Worm (Caenorhabditis elegans): ENCODE data around the gene cla-1.

- TF ChIP-seq nhr-237 (tag; optimal IDR thresholded peaks at IDR 0.05) (no peak), mep-1 (tag; optimal IDR thresholded peaks at IDR 0.05) (no peak), nhr-12 (tag; optimal IDR thresholded peaks at IDR 0.05) (no peak), lin-13 (tag; optimal IDR thresholded peaks at IDR 0.05) (no peak), nhr-28 (tag; optimal IDR thresholded peaks at IDR 0.05) (no peak), zip-8 (tag; optimal IDR thresholded peaks at IDR 0.05) (no peak), mls-2 (tag; optimal IDR thresholded peaks at IDR 0.05) (no peak), lsy-2 (tag; optimal IDR thresholded peaks at IDR 0.05) (no peak), ceh-83 (GFP tag; optimal IDR thresholded peaks at IDR 0.05) (no peak), unc-62 (GFP tag; optimal IDR thresholded peaks at IDR 0.05) (no peak)
Observed at ce11 chrIV:7653198-7653597, 64.5 kb downstream of the cla-1 start.
